Fruit fly (Drosophila melanogaster): Measurements from ENCODE around the gene HemK1.
A peak's percentile ranks its signal among the peaks of the same experiment; 100 is the strongest.

HemK1 gene

dm6 chr2L:6426329-6426728 lies 41.2 kb downstream of the HemK1 start:
- TF ChIP-seq Hr38 (GFP tag; optimal IDR thresholded peaks at IDR 0.05) (no peak), dsx (GFP tag; optimal IDR thresholded peaks at IDR 0.05; ENCODE audit: poor library complexity, severe bottlenecking) (no peak), CG10631 (GFP tag; optimal IDR thresholded peaks at IDR 0.05) (no peak), Blimp-1 (GFP tag; optimal IDR thresholded peaks at IDR 0.05) (no peak), CG7368 (GFP tag; optimal IDR thresholded peaks at IDR 0.05) (no peak), CG6854 (GFP tag; optimal IDR thresholded peaks at IDR 0.05) (no peak), cyc (GFP tag; optimal IDR thresholded peaks at IDR 0.05) (no peak)

- TF ChIP-seq Hr38 (GFP tag; optimal IDR thresholded peaks at IDR 0.05) = no peak
- no peak for TF ChIP-seq Hr4 (GFP tag; optimal IDR thresholded peaks at IDR 0.05)
- no peak for TF ChIP-seq CG6854 (GFP tag; optimal IDR thresholded peaks at IDR 0.05)
- peak; percentile 48 for TF ChIP-seq Eip78C (GFP tag)
- no peak for TF ChIP-seq CG34406 (GFP tag; optimal IDR thresholded peaks at IDR 0.05)
- no peak for TF ChIP-seq CG3919 (GFP tag; optimal IDR thresholded peaks at IDR 0.05)
- no peak for TF ChIP-seq fkh (GFP tag; optimal IDR thresholded peaks at IDR 0.05)
- peak; percentile 74 for TF ChIP-seq svp (GFP tag)
- TF ChIP-seq fd59A (GFP tag; optimal IDR thresholded peaks at IDR 0.05) = no peak
- no peak for TF ChIP-seq Met (GFP tag; optimal IDR thresholded peaks at IDR 0.05)
- no peak for TF ChIP-seq eg (GFP tag; IDR thresholded peaks at IDR 0.05)
- TF ChIP-seq spab (GFP tag; optimal IDR thresholded peaks at IDR 0.05) = no peak
- no peak for TF ChIP-seq topi (GFP tag; optimal IDR thresholded peaks at IDR 0.05)
Measured at dm6 chr2L:6424198-6424597, 43.3 kb downstream of the HemK1 start, which contains the start of gene Fic. Gene Fic (plus strand): TSS chr2L:6424336.

- TF ChIP-seq fd59A (GFP tag; optimal IDR thresholded peaks at IDR 0.05) (no peak), eg (GFP tag; IDR thresholded peaks at IDR 0.05) (0 out of 3 replicates have a peak, but pooled peaks have one; percentile 14), svp (GFP tag) (peak; percentile 86)
Measured at dm6 chr2L:6423148-6423547, 44.4 kb downstream of the HemK1 start, which contains the start of gene Tig. Gene Tig (minus strand): TSS chr2L:6423310.

dm6 chr2L:6422488-6422887 lies 45.0 kb downstream of the HemK1 start:
- no peak for TF ChIP-seq spab (GFP tag; optimal IDR thresholded peaks at IDR 0.05)
- peak; percentile 94 for TF ChIP-seq svp (GFP tag)

dm6 chr2L:6421495-6421894 lies 46.0 kb downstream of the HemK1 start:
- TF ChIP-seq CG11762 (GFP tag; optimal IDR thresholded peaks at IDR 0.05; ENCODE audit: insufficient read depth) = no peak
- TF ChIP-seq svp (GFP tag) = peak; percentile 71
